Fruit fly (Drosophila melanogaster): ENCODE measurements around the gene CG8138.

The CG8138 gene

dm6 chr3R:13181004-13181403, at the start of gene CG8138:
CG8138 (plus strand) TSS chr3R:13181304.
- TF ChIP-seq CG17801 (GFP tag; optimal IDR thresholded peaks at IDR 0.05; ENCODE audit: partially characterized antibody): no peak

DNA sequence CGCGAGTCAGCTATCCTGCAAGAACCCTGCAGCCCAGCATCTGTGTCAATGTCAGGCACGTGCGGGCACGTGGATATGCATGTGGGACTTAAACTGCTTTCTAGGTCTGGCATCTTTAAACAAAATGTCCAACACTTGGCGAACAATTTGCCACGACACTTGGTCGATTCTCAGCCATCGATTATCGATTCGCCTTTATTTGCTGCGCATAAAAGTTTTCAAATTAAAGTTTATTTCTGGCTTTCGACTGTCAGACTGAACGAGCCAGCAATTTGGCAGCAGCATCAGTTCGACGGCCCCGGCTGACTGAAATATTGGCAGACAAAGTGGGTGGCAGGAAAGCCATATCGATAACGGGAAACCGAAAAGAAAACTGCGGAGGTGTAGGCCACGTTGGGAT, 43.0 kb upstream of the CG8138 start:
- TF ChIP-seq CG17801 (GFP tag; optimal IDR thresholded peaks at IDR 0.05; ENCODE audit: partially characterized antibody): no peak

DNA sequence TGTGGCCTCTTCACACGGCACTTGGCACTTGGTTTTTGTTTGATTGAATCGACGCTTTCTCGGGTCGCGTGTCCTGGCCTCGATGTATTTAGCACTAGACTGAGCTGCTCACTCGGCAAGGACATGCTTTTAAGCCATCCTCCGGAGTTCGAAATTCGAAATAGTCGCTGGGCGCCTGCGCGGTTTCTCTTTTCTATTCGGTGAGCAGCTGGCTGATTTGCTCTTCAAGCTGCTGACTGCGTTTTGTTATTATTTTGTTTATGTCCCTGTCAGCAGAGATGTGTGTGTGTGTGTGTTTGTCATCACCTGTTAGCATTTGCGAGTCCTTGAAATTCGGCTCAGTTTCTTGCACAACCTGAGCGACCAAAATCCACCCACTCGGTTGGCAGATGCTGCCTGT, 25.5 kb upstream of the CG8138 start, which contains the start of gene 2mit:
TSS of gene 2mit (minus strand) at position 101 of the 400 bp plus-strand sequence.
- TF ChIP-seq CG17801 (GFP tag; optimal IDR thresholded peaks at IDR 0.05; ENCODE audit: partially characterized antibody): no peak

DNA sequence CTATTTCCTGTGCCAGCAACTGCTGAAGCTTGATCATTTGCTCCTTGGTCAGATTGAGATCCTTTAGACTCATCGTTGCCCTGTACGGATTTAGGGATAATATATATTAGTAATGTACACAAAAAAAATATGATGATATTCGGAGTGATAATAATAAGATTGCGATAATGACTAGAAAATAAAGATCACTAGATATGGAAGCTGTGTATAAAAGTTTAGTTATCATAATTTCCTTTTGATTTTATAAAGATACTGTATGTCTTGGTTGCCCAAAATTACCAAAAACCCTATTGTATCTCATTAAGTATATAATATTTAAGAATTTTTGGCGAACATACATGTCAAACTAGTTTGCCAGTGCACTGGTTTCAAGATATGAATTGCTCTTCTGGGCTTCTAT, 5.3 kb downstream of the CG8138 start, which contains the start of gene CG8508:
TSS of gene CG8508 (minus strand) at position 101 of the 400 bp plus-strand sequence.
- TF ChIP-seq CG17801 (GFP tag; optimal IDR thresholded peaks at IDR 0.05; ENCODE audit: partially characterized antibody): no peak

DNA sequence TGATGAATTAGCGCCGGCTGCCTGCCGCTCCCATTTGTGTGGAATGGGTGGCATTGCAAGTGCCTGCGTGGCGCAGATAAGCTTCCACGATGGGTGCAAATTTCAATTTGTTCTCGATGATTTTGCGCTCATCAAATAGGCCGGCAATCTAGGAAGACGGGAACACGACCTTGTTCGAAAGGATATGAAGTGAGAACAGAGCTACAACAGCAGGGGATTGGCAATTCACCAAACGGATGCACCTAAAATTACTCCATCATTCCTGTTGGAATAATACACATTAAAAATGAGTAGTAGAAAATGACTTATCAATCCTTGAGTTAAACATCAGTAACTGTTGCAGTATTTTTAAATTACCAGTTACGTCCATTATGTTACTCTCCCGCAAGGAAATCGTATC, 7.1 kb downstream of the CG8138 start, which contains the start of gene CG14380:
TSS of gene CG14380 (plus strand) at position 301 of the 400 bp plus-strand sequence.
- TF ChIP-seq CG17801 (GFP tag; optimal IDR thresholded peaks at IDR 0.05; ENCODE audit: partially characterized antibody): no peak

DNA sequence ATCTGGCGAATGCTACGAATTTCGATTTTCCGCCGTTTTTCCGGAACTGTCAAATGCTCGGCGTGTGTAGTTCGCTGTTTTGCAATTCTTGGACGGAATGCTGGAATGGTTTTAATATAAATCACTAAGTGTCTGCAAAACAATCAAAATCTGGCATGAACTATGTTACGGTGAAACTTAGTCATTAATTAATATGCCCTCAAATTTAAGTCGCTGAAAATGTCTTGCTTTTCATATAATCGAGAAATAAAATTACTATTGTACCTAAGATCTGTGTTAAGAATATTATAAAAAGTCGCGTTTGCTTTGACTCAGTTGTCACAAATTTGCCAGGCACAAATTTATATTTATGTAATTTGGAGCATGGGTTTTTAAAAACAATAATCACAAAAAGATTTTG, 10.2 kb downstream of the CG8138 start, which contains the start of gene CG8141:
TSS of gene CG8141 (plus strand) at position 301 of the 400 bp plus-strand sequence.
- no peak for TF ChIP-seq CG17801 (GFP tag; optimal IDR thresholded peaks at IDR 0.05; ENCODE audit: partially characterized antibody)

DNA sequence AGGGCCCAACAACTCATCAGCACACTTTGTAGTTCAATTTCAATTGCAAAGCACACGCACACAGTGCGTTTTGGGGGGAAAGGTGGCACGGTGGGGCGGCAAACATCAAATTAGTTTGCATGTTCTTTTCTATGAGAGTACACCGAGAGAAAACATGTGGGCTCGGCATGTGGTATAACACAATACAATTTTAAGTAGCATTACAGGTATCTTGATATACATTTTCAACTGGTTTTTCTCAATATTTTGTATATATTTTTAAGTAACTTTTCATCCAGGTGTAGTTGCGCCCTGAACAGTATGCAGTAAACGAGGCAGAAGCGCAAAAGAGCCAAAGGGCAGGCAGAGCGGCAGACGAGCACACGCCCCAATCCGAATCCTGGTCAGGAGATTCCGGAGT, 19.3 kb downstream of the CG8138 start:
- TF ChIP-seq CG17801 (GFP tag; optimal IDR thresholded peaks at IDR 0.05; ENCODE audit: partially characterized antibody): no peak

- no peak for TF ChIP-seq CG17801 (GFP tag; optimal IDR thresholded peaks at IDR 0.05; ENCODE audit: partially characterized antibody)
Observed at dm6 chr3R:13208451-13208850, 27.3 kb downstream of the CG8138 start.

DNA sequence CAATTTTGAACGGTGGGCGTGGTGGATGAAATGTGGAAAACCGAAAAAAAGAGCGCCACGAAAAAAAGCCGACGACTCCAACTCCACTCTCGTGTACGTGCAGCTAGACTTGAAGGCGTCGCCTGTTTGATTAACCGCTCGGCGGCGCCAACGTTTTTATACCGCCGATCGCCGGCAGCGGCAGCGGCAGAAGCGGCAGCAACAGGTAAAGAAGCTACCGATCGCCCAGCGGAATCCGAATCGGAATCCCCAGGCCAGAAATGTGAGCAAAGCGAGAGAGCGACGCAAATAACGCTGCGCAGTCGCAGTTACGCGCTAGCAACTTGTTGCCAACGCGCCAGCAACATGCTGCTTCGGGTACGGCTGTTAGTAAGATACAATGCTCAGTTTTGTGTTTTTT, 33.2 kb downstream of the CG8138 start, which contains the start of gene CG8483:
TSS of gene CG8483 (minus strand) at position 119 of the 400 bp plus-strand sequence.
- TF ChIP-seq CG17801 (GFP tag; optimal IDR thresholded peaks at IDR 0.05; ENCODE audit: partially characterized antibody): no peak

DNA sequence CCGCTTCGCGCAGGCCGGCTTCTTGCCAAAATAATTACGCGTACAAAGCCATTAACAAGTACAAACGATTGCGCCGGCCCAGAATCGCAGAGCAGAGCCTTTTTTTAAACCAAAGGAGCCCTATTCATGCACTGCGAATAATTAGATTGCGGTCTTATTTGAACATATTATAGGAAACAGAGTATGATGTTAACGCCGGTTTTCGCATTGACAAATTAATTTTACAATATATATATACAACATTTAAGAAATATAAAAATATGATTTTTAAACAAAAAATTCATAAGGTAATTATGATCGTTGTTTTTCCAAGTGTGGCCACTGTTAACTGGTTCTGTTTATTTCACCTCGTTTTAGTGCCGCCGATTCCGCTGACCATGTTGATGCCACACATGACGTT, 34.0 kb downstream of the CG8138 start:
- no peak for TF ChIP-seq CG17801 (GFP tag; optimal IDR thresholded peaks at IDR 0.05; ENCODE audit: partially characterized antibody)

- no peak for TF ChIP-seq CG17801 (GFP tag; optimal IDR thresholded peaks at IDR 0.05; ENCODE audit: partially characterized antibody)
Observed at dm6 chr3R:13218733-13219132, 37.6 kb downstream of the CG8138 start.

DNA sequence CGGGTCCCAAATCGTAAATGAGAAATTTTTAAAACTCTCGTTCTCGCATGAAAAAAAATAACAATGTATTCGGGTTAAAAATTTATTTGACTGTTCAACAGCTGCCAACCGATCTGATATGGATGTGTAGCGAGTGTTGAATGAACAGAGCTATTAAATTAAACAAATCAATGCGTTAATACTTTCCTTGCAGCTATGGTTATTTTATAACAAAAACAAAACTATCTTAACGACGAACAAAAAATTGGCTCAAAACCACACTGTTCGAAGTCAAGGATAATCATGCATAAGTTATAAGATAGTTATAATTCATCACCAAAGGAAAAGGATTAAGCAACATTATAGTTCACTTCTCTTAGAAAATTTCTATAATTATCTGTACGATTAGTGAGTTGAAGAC, 39.4 kb downstream of the CG8138 start, which contains the start of gene CG8476:
TSS of gene CG8476 (minus strand) at position 101 of the 400 bp plus-strand sequence.
- no peak for TF ChIP-seq CG17801 (GFP tag; optimal IDR thresholded peaks at IDR 0.05; ENCODE audit: partially characterized antibody)

dm6 chr3R:13221820-13222219, 40.7 kb downstream of the CG8138 start:
- TF ChIP-seq CG17801 (GFP tag; optimal IDR thresholded peaks at IDR 0.05; ENCODE audit: partially characterized antibody): no peak

- TF ChIP-seq CG17801 (GFP tag; optimal IDR thresholded peaks at IDR 0.05; ENCODE audit: partially characterized antibody): no peak
Observed at dm6 chr3R:13231184-13231583, 50.1 kb downstream of the CG8138 start.
